Worm (Caenorhabditis elegans) whole organism, mixed stage, embryonic: ENCODE results near the gene sec-24.1.

Source experiments
- blmp-1 ChIP-seq: fragments of 150-350 bp; optimal IDR thresholded peaks from 2 replicates; lab custom pipeline; 2014; ENCODE audit warnings: missing biosample characterization, missing genetic modification characterization
- ceh-39 ChIP-seq: fragments of 150-350 bp; optimal IDR thresholded peaks from 2 replicates; lab custom pipeline; 2014; ENCODE audit warnings: missing biosample characterization, missing genetic modification characterization
- ces-1 ChIP-seq: fragments of 150-350 bp; optimal IDR thresholded peaks from 2 replicates; lab custom pipeline; 2014; ENCODE audit warnings: missing biosample characterization, missing genetic modification reagents, missing genetic modification characterization
- elt-3 ChIP-seq: fragments of 150-350 bp; optimal IDR thresholded peaks from 2 replicates; lab custom pipeline; 2014; ENCODE audit warnings: missing biosample characterization, missing genetic modification characterization
- lin-13 ChIP-seq: fragments of 150-350 bp; optimal IDR thresholded peaks from 2 replicates; lab custom pipeline; 2014; ENCODE audit warnings: missing biosample characterization, missing genetic modification characterization
- nhr-12 ChIP-seq: fragments of 150-350 bp; optimal IDR thresholded peaks from 2 replicates; lab custom pipeline; 2014; ENCODE audit warnings: missing biosample characterization, missing genetic modification characterization
- nhr-2 ChIP-seq: fragments of 150-350 bp; optimal IDR thresholded peaks from 2 replicates; lab custom pipeline; 2014; ENCODE audit warnings: missing biosample characterization, missing genetic modification characterization
- nhr-237 ChIP-seq: fragments of 150-350 bp; optimal IDR thresholded peaks from 2 replicates; lab custom pipeline; 2014; ENCODE audit warnings: missing biosample characterization, missing genetic modification characterization
- nhr-76 ChIP-seq: sonication (generic microtip); optimal IDR thresholded peaks from 2 replicates; lab custom pipeline; 2017; ENCODE audit warnings: missing biosample characterization, missing genetic modification characterization
- pha-4 ChIP-seq: fragments of 150-350 bp; optimal IDR thresholded peaks from 2 replicates; lab custom pipeline; 2018; ENCODE audit warnings: missing biosample characterization, missing genetic modification reagents, missing genetic modification characterization
- snpc-4 ChIP-seq: fragments of 150-350 bp; optimal IDR thresholded peaks from 2 replicates; lab custom pipeline; 2014; ENCODE audit warnings: missing biosample characterization, missing genetic modification characterization
- unc-39 ChIP-seq: fragments of 150-350 bp; optimal IDR thresholded peaks from 2 replicates; lab custom pipeline; 2014; ENCODE audit warnings: missing biosample characterization, missing genetic modification characterization
- ztf-11 ChIP-seq: fragments of 150-350 bp; optimal IDR thresholded peaks from 2 replicates; lab custom pipeline; 2014; ENCODE audit warnings: missing biosample characterization, missing genetic modification characterization

DNA sequence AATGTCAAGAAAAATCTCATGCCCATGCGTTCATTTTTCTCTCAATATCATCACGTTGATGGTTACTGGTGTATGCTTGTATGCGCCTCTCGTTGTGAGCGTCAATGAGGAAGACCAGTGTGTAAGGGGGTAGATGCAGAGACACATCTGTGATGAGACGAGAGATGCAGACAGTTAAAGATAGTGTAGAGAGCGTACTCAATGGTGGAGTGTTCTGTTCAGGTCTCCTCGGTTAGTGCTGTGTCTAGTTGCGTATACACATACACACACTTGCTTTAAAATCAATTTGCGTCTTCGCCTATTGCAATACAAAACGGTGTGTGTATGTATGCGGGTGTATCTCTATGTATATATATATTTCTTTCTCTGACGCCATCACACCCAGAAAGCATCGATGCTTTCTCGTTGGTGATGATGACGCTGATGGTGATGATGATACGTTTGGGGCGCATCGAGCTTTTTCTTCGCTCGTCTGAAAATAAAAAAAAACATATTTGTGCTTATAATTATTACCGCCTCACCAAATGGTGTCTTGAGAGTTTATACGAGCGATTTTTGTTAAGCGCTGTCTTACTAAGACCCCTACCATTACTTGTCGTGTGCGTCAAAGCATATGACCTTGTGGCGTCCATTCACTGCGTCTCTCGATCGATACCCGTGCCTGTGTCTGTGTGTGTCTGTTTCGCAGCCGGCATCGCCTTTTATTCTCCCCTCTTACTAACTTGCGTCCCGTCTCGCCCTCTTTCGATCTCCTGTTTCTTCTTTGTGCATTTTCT lies 27.6 kb upstream of the sec-24.1 start, which contains the start of gene F40F11.3:
- TF ChIP-seq unc-39 (tag; lab: Kevin White, UChicago) (no peak), nhr-12 (tag; lab: Kevin White, UChicago) (no peak), nhr-237 (peak; percentile 90), blmp-1 (tag; lab: Kevin White, UChicago) (no peak), ces-1 (GFP tag; lab: Kevin White, UChicago) (peak; percentile 96), lin-13 (tag; lab: Kevin White, UChicago) (peak; percentile 11), snpc-4 (no peak), nhr-76 (tag; lab: Kevin White, UChicago) (no peak), elt-3 (tag; lab: Kevin White, UChicago) (no peak), ceh-39 (peak; percentile 53), pha-4 (tag; lab: Kevin White, UChicago) (peak; percentile 98), nhr-2 (tag; lab: Kevin White, UChicago) (peak; percentile 35), ztf-11 (tag; lab: Kevin White, UChicago) (no peak)
